Worm (Caenorhabditis elegans) whole organism, mixed stage, embryonic: Measurements from ENCODE around the gene T02E9.6.

ENCODE experiments used
- M03D4.4 ChIP-seq: sonication (generic microtip); optimal IDR thresholded peaks from 2 replicates; lab custom pipeline; 2017; ENCODE audit warnings: mild to moderate bottlenecking, missing genetic modification characterization, missing compliant biosample characterization
- bed-3 ChIP-seq: fragments of 200-800 bp; sonication (Bioruptor generic); optimal IDR thresholded peaks from 3 replicates; lab custom pipeline; 2018; ENCODE audit warnings: mild to moderate bottlenecking, missing genetic modification characterization, moderate library complexity, missing compliant biosample characterization
- blmp-1 ChIP-seq: fragments of 150-350 bp; optimal IDR thresholded peaks from 2 replicates; lab custom pipeline; 2014; ENCODE audit warnings: missing biosample characterization, missing genetic modification characterization
- ceh-39 ChIP-seq: fragments of 150-350 bp; optimal IDR thresholded peaks from 2 replicates; lab custom pipeline; 2014; ENCODE audit warnings: missing biosample characterization, missing genetic modification characterization
- ceh-83 ChIP-seq: fragments of 200-800 bp; sonication (Bioruptor generic); optimal IDR thresholded peaks from 2 replicates; lab custom pipeline; 2018; ENCODE audit warnings: mild to moderate bottlenecking, missing genetic modification characterization, missing compliant biosample characterization
- ces-1 ChIP-seq: fragments of 150-350 bp; optimal IDR thresholded peaks from 2 replicates; lab custom pipeline; 2014; ENCODE audit warnings: missing biosample characterization, missing genetic modification reagents, missing genetic modification characterization
- cnd-1 ChIP-seq: fragments of 200-800 bp; sonication (Bioruptor generic); optimal IDR thresholded peaks from 2 replicates; lab custom pipeline; 2018; ENCODE audit warnings: mild to moderate bottlenecking, missing genetic modification characterization, missing compliant biosample characterization
- drap-1 ChIP-seq: fragments of 200-800 bp; sonication (Bioruptor generic); optimal IDR thresholded peaks from 3 replicates; lab custom pipeline; 2018; ENCODE audit warnings: mild to moderate bottlenecking, missing genetic modification characterization, missing compliant biosample characterization
- elt-1 ChIP-seq: sonication (generic microtip); optimal IDR thresholded peaks from 2 replicates; lab custom pipeline; 2017; ENCODE audit warnings: missing genetic modification characterization, mild to moderate bottlenecking, missing compliant biosample characterization, antibody characterized with exemption, moderate library complexity, borderline replicate concordance; ENCODE audit not compliant: insufficient read depth
- elt-3 ChIP-seq: fragments of 150-350 bp; optimal IDR thresholded peaks from 2 replicates; lab custom pipeline; 2014; ENCODE audit warnings: missing biosample characterization, missing genetic modification characterization
- flh-1 ChIP-seq: fragments of 200-800 bp; sonication (Bioruptor generic); optimal IDR thresholded peaks from 2 replicates; lab custom pipeline; 2018; ENCODE audit warnings: mild to moderate bottlenecking, missing genetic modification characterization, moderate library complexity, missing compliant biosample characterization
- ham-2 ChIP-seq: fragments of 200-800 bp; sonication (Bioruptor generic); optimal IDR thresholded peaks from 2 replicates; lab custom pipeline; 2018; ENCODE audit warnings: mild to moderate bottlenecking, missing genetic modification characterization, missing compliant biosample characterization
- hlh-1 ChIP-seq: fragments of 150-350 bp; optimal IDR thresholded peaks from 2 replicates; lab custom pipeline; 2014; ENCODE audit warnings: missing biosample characterization, missing genetic modification reagents, missing genetic modification characterization
- lin-13 ChIP-seq: fragments of 150-350 bp; optimal IDR thresholded peaks from 2 replicates; lab custom pipeline; 2014; ENCODE audit warnings: missing biosample characterization, missing genetic modification characterization
- lin-32 ChIP-seq: fragments of 200-800 bp; sonication (Bioruptor generic); optimal IDR thresholded peaks from 2 replicates; lab custom pipeline; 2018; ENCODE audit warnings: mild to moderate bottlenecking, missing genetic modification characterization, missing compliant biosample characterization
- lsy-2 ChIP-seq: fragments of 150-350 bp; optimal IDR thresholded peaks from 2 replicates; lab custom pipeline; 2014; ENCODE audit warnings: missing biosample characterization, missing genetic modification characterization
- mab-5 ChIP-seq: fragments of 150-350 bp; optimal IDR thresholded peaks from 2 replicates; lab custom pipeline; 2014; ENCODE audit warnings: missing biosample characterization, missing genetic modification characterization
- mep-1 ChIP-seq: fragments of 150-350 bp; optimal IDR thresholded peaks from 2 replicates; lab custom pipeline; 2017; ENCODE audit warnings: missing biosample characterization, missing genetic modification reagents, missing genetic modification characterization, inconsistent platforms
- mls-2 ChIP-seq: sonication (generic microtip); optimal IDR thresholded peaks from 2 replicates; lab custom pipeline; 2016; ENCODE audit warnings: mild to moderate bottlenecking, missing genetic modification characterization, moderate library complexity, missing compliant biosample characterization
- nhr-12 ChIP-seq: fragments of 150-350 bp; optimal IDR thresholded peaks from 2 replicates; lab custom pipeline; 2014; ENCODE audit warnings: missing biosample characterization, missing genetic modification characterization
- nhr-2 ChIP-seq: fragments of 150-350 bp; optimal IDR thresholded peaks from 2 replicates; lab custom pipeline; 2014; ENCODE audit warnings: missing biosample characterization, missing genetic modification characterization
- nhr-237 ChIP-seq: fragments of 150-350 bp; optimal IDR thresholded peaks from 2 replicates; lab custom pipeline; 2014; ENCODE audit warnings: missing biosample characterization, missing genetic modification characterization
- nhr-28 ChIP-seq: fragments of 150-350 bp; optimal IDR thresholded peaks from 2 replicates; lab custom pipeline; 2014; ENCODE audit warnings: missing biosample characterization, missing genetic modification characterization
- nhr-76 ChIP-seq: sonication (generic microtip); optimal IDR thresholded peaks from 2 replicates; lab custom pipeline; 2017; ENCODE audit warnings: missing biosample characterization, missing genetic modification characterization
- pha-4 ChIP-seq: fragments of 150-350 bp; optimal IDR thresholded peaks from 2 replicates; lab custom pipeline; 2018; ENCODE audit warnings: missing biosample characterization, missing genetic modification reagents, missing genetic modification characterization
- sem-2 ChIP-seq: fragments of 200-800 bp; sonication (Bioruptor generic); optimal IDR thresholded peaks from 2 replicates; lab custom pipeline; 2018; ENCODE audit warnings: mild to moderate bottlenecking, missing genetic modification characterization, missing compliant biosample characterization
- snpc-4 ChIP-seq: fragments of 150-350 bp; optimal IDR thresholded peaks from 2 replicates; lab custom pipeline; 2014; ENCODE audit warnings: missing biosample characterization, missing genetic modification characterization
- sptf-1 ChIP-seq: sonication (generic microtip); optimal IDR thresholded peaks from 2 replicates; lab custom pipeline; 2017; ENCODE audit warnings: mild to moderate bottlenecking, missing genetic modification characterization, moderate library complexity, missing compliant biosample characterization
- tbx-8 ChIP-seq: fragments of 200-800 bp; sonication (Bioruptor generic); optimal IDR thresholded peaks from 2 replicates; lab custom pipeline; 2018; ENCODE audit warnings: mild to moderate bottlenecking, missing genetic modification characterization, moderate library complexity, missing compliant biosample characterization
- unc-120 ChIP-seq: sonication (generic microtip); optimal IDR thresholded peaks from 2 replicates; lab custom pipeline; 2017; ENCODE audit warnings: missing genetic modification characterization, missing compliant biosample characterization; ENCODE audit not compliant: poor library complexity, severe bottlenecking
- unc-39 ChIP-seq: fragments of 150-350 bp; optimal IDR thresholded peaks from 2 replicates; lab custom pipeline; 2014; ENCODE audit warnings: missing biosample characterization, missing genetic modification characterization
- unc-62 ChIP-seq: fragments of 150-350 bp; optimal IDR thresholded peaks from 2 replicates; lab custom pipeline; 2014; ENCODE audit warnings: missing biosample characterization, missing genetic modification reagents, missing genetic modification characterization
- zip-8 ChIP-seq: fragments of 150-350 bp; optimal IDR thresholded peaks from 2 replicates; lab custom pipeline; 2014; ENCODE audit warnings: missing biosample characterization, missing genetic modification characterization
- ztf-11 ChIP-seq: fragments of 150-350 bp; optimal IDR thresholded peaks from 2 replicates; lab custom pipeline; 2014; ENCODE audit warnings: missing biosample characterization, missing genetic modification characterization

T02E9.6 gene

ce11 chrV:11300539-11300938 is 33.6 kb downstream of the T02E9.6 start, which contains the start of gene srh-47:
Gene srh-47 (minus strand): TSS chrV:11300639.
- no peak for TF ChIP-seq pha-4 (tag; lab: Kevin White, UChicago)
- TF ChIP-seq mls-2 (tag; lab: Kevin White, UChicago): no peak
- TF ChIP-seq sptf-1 (tag; lab: Kevin White, UChicago): no peak
- TF ChIP-seq blmp-1 (tag; lab: Kevin White, UChicago): no peak
- no peak for TF ChIP-seq zip-8 (tag; lab: Kevin White, UChicago)
- no peak for TF ChIP-seq M03D4.4 (tag; lab: Kevin White, UChicago)
- TF ChIP-seq nhr-76 (tag; lab: Kevin White, UChicago): no peak
- TF ChIP-seq elt-3 (tag; lab: Kevin White, UChicago): no peak
- no peak for TF ChIP-seq elt-1 (tag; lab: Kevin White, UChicago)
- no peak for TF ChIP-seq mep-1 (tag; lab: Kevin White, UChicago)
- no peak for TF ChIP-seq nhr-28 (tag; lab: Kevin White, UChicago)
- TF ChIP-seq nhr-237 (tag; lab: Kevin White, UChicago): no peak
- TF ChIP-seq snpc-4: no peak
- no peak for TF ChIP-seq bed-3 (GFP tag; lab: Kevin White, UChicago)
- no peak for TF ChIP-seq lsy-2 (tag; lab: Kevin White, UChicago)
- no peak for TF ChIP-seq lin-13 (tag; lab: Kevin White, UChicago)
- TF ChIP-seq ztf-11 (tag; lab: Kevin White, UChicago): no peak
- no peak for TF ChIP-seq ces-1 (GFP tag; lab: Kevin White, UChicago)

ce11 chrV:11299406-11299805 is 34.7 kb downstream of the T02E9.6 start:
- no peak for TF ChIP-seq tbx-8 (GFP tag; lab: Kevin White, UChicago)
- TF ChIP-seq lsy-2 (tag; lab: Kevin White, UChicago): no peak
- TF ChIP-seq nhr-2: no peak
- no peak for TF ChIP-seq lin-32 (GFP tag; lab: Kevin White, UChicago)
- no peak for TF ChIP-seq unc-120 (tag; lab: Kevin White, UChicago)
- TF ChIP-seq ces-1 (GFP tag; lab: Kevin White, UChicago): no peak
- no peak for TF ChIP-seq zip-8 (tag; lab: Kevin White, UChicago)
- TF ChIP-seq cnd-1 (tag; lab: Kevin White, UChicago): no peak
- no peak for TF ChIP-seq unc-62 (GFP tag; lab: Kevin White, UChicago)
- no peak for TF ChIP-seq M03D4.4 (tag; lab: Kevin White, UChicago)
- TF ChIP-seq unc-39 (tag; lab: Kevin White, UChicago): no peak
- no peak for TF ChIP-seq elt-3 (tag; lab: Kevin White, UChicago)

- TF ChIP-seq unc-120 (tag; lab: Kevin White, UChicago): no peak
- TF ChIP-seq sptf-1 (tag; lab: Kevin White, UChicago): no peak
- no peak for TF ChIP-seq mls-2 (tag; lab: Kevin White, UChicago)
- no peak for TF ChIP-seq hlh-1 (tag; lab: Kevin White, UChicago)
- TF ChIP-seq nhr-12 (tag; lab: Kevin White, UChicago): no peak
- no peak for TF ChIP-seq mab-5
- TF ChIP-seq lin-32 (GFP tag; lab: Kevin White, UChicago): no peak
- TF ChIP-seq pha-4 (tag; lab: Kevin White, UChicago): no peak
- TF ChIP-seq lsy-2 (tag; lab: Kevin White, UChicago): no peak
- no peak for TF ChIP-seq mep-1 (tag; lab: Kevin White, UChicago)
- no peak for TF ChIP-seq blmp-1 (tag; lab: Kevin White, UChicago)
- TF ChIP-seq ham-2 (GFP tag; lab: Kevin White, UChicago): no peak
- no peak for TF ChIP-seq nhr-28 (tag; lab: Kevin White, UChicago)
- TF ChIP-seq flh-1 (GFP tag; lab: Kevin White, UChicago): no peak
- no peak for TF ChIP-seq nhr-2
- TF ChIP-seq ztf-11 (tag; lab: Kevin White, UChicago): no peak
- no peak for TF ChIP-seq ceh-83
- TF ChIP-seq elt-3 (tag; lab: Kevin White, UChicago): no peak
- no peak for TF ChIP-seq unc-62 (GFP tag; lab: Kevin White, UChicago)
- TF ChIP-seq, all 35 proteins: peak for 0
Observed at ce11 chrV:11298632-11299031, 35.5 kb downstream of the T02E9.6 start, which contains the start of gene T03F7.5. Gene T03F7.5 (minus strand): TSS chrV:11298732.

ce11 chrV:11294393-11294792 is 39.7 kb downstream of the T02E9.6 start, which contains the start of gene T03F7.6:
Gene T03F7.6 (plus strand): TSS chrV:11294693.
- TF ChIP-seq snpc-4: no peak
- TF ChIP-seq ceh-39 (tag; lab: Kevin White, UChicago): no peak
- no peak for TF ChIP-seq drap-1 (GFP tag; lab: Kevin White, UChicago)
- no peak for TF ChIP-seq flh-1 (GFP tag; lab: Kevin White, UChicago)
- TF ChIP-seq bed-3 (GFP tag; lab: Kevin White, UChicago): no peak
- TF ChIP-seq M03D4.4 (tag; lab: Kevin White, UChicago): no peak
- no peak for TF ChIP-seq pha-4 (tag; lab: Kevin White, UChicago)
- no peak for TF ChIP-seq lin-13 (tag; lab: Kevin White, UChicago)
- no peak for TF ChIP-seq sem-2 (GFP tag; lab: Kevin White, UChicago)
- no peak for TF ChIP-seq nhr-2
- TF ChIP-seq elt-3 (tag; lab: Kevin White, UChicago): no peak
- no peak for TF ChIP-seq nhr-237 (tag; lab: Kevin White, UChicago)
